Worm (Caenorhabditis elegans): ENCODE measurements around the gene Y67A10A.7.

DNA sequence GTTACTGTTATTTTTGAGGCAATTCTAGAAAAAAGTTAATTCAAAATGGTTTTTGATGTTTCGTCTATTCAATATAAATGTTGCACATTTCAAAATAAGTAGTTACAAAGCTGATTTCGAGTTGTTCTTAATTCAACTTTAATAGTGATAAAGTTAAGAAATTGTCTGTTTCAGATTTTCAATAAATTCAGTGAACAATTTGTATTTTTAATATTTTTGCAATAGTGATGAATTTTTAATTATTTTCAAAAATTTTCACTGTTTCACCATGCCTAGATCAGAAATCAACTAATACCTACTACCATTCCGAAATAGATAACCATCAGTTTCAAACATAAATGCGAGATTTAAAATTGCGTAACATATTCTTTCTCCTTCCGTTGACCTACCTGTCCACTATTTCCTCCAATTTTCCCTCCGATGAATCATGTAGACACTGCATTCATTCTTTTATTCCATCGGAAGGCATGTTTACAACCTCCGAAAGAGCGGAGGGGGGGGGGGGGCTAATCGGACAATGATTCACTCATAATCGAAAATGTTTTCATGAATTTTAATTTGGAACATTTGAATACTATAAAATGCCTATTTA is 16.2 kb downstream of the Y67A10A.7 start:
- TF ChIP-seq ama-1 (optimal IDR thresholded peaks at IDR 0.05) (no peak), hmbx-1 (tag; optimal IDR thresholded peaks at IDR 0.05) (no peak), B0310.2 (tag; optimal IDR thresholded peaks at IDR 0.05) (no peak), ets-7 (tag; optimal IDR thresholded peaks at IDR 0.05) (no peak)
